Worm (Caenorhabditis elegans) whole organism, late embryonic: ENCODE results near the gene nspg-11.

Source experiments
- F13H6.1 ChIP-seq: sonication (generic microtip); optimal IDR thresholded peaks from 2 replicates; lab custom pipeline; 2016; ENCODE audit warnings: missing genetic modification characterization, missing compliant biosample characterization
- ama-1 ChIP-seq: fragments of 150-350 bp; optimal IDR thresholded peaks from 2 replicates; lab custom pipeline; 2014
- hlh-13 ChIP-seq: fragments of 200-800 bp; sonication (Bioruptor generic); optimal IDR thresholded peaks from 2 replicates; lab custom pipeline; 2018; ENCODE audit warnings: mild to moderate bottlenecking, missing genetic modification characterization, missing compliant biosample characterization
- madf-2 ChIP-seq: sonication (generic microtip); optimal IDR thresholded peaks from 2 replicates; lab custom pipeline; 2017; ENCODE audit warnings: missing genetic modification characterization, missing compliant biosample characterization
- mec-3 ChIP-seq: sonication (generic microtip); optimal IDR thresholded peaks from 2 replicates; lab custom pipeline; 2016; ENCODE audit warnings: borderline replicate concordance, missing genetic modification characterization, missing compliant biosample characterization
- sox-4 ChIP-seq: sonication (generic microtip); optimal IDR thresholded peaks from 2 replicates; lab custom pipeline; 2017; ENCODE audit warnings: mild to moderate bottlenecking, missing genetic modification characterization, inconsistent platforms, missing compliant biosample characterization

- TF ChIP-seq ama-1 (lab: Kevin White, UChicago), result no peak
- TF ChIP-seq hlh-13 (GFP tag; lab: Kevin White, UChicago), result no peak
- TF ChIP-seq madf-2 (tag; lab: Kevin White, UChicago), result no peak
- no peak for TF ChIP-seq sox-4 (tag; lab: Kevin White, UChicago)
- no peak for TF ChIP-seq mec-3 (tag; lab: Kevin White, UChicago)
- TF ChIP-seq F13H6.1, result peak; percentile 35
These were observed 7.7 kb downstream of the nspg-11 start, which contains the start of the genes F49C12.9 and rpn-7 for ce11 chrIV:9316068-9316681.
